Fruit fly (Drosophila melanogaster) whole organism, embryonic: ENCODE data around the gene cdi.

Experiments
- Abd-B ChIP-seq: fragments of 200-800 bp; sonication (Bioruptor generic); optimal IDR thresholded peaks from 2 replicates; lab custom pipeline; 2018; ENCODE audit warnings: missing biosample characterization, mild to moderate bottlenecking, missing genetic modification characterization, moderate library complexity
- Bdp1 ChIP-seq: fragments of 200-800 bp; sonication (Bioruptor generic); optimal IDR thresholded peaks from 3 replicates; lab custom pipeline; 2016; ENCODE audit warnings: missing biosample characterization, missing genetic modification characterization
- CG10147 ChIP-seq: fragments of 200-800 bp; sonication (Bioruptor generic); optimal IDR thresholded peaks from 2 replicates; lab custom pipeline; 2019; ENCODE audit warnings: missing biosample characterization, mild to moderate bottlenecking, missing genetic modification characterization, moderate library complexity
- CG12155 ChIP-seq: fragments of 200-800 bp; sonication (Bioruptor generic); optimal IDR thresholded peaks from 3 replicates; lab custom pipeline; 2016; ENCODE audit warnings: missing biosample characterization, missing genetic modification characterization
- CG13624 ChIP-seq: fragments of 200-800 bp; sonication (Bioruptor generic); optimal IDR thresholded peaks from 2 replicates; lab custom pipeline; 2016; ENCODE audit warnings: missing biosample characterization, missing genetic modification characterization
- CG15269 ChIP-seq: fragments of 200-800 bp; sonication (Bioruptor generic); optimal IDR thresholded peaks from 2 replicates; lab custom pipeline; 2018; ENCODE audit warnings: missing biosample characterization, mild to moderate bottlenecking, missing genetic modification characterization, moderate library complexity
- CG16813 ChIP-seq: fragments of 200-800 bp; sonication (Bioruptor generic); IDR thresholded peaks from 3 replicates; pipeline ENCODE4 v1.3.6; 2022; ENCODE audit warnings: missing biosample characterization, missing genetic modification characterization; ENCODE audit not compliant: partially characterized antibody
- CG16863 ChIP-seq: fragments of 200-800 bp; sonication (Bioruptor generic); optimal IDR thresholded peaks from 3 replicates; lab custom pipeline; 2016; ENCODE audit warnings: missing biosample characterization, missing genetic modification characterization
- CG17385 ChIP-seq: fragments of 200-800 bp; sonication (Bioruptor generic); optimal IDR thresholded peaks from 3 replicates; lab custom pipeline; 2018; ENCODE audit warnings: missing biosample characterization, mild to moderate bottlenecking, missing genetic modification characterization
- CG3065 ChIP-seq: fragments of 200-800 bp; sonication (Bioruptor generic); optimal IDR thresholded peaks from 2 replicates; lab custom pipeline; 2016; ENCODE audit warnings: missing biosample characterization, missing genetic modification characterization
- CG31441 ChIP-seq: fragments of 200-800 bp; sonication (Bioruptor generic); IDR thresholded peaks from 2 replicates; pipeline ENCODE4 v1.3.6; 2022; ENCODE audit warnings: missing biosample characterization, missing genetic modification characterization
- CG3163 ChIP-seq: fragments of 200-800 bp; sonication (Bioruptor generic); optimal IDR thresholded peaks from 3 replicates; lab custom pipeline; 2016; ENCODE audit warnings: missing biosample characterization, missing genetic modification characterization
- CG3407 ChIP-seq: fragments of 200-800 bp; sonication (Bioruptor generic); optimal IDR thresholded peaks from 2 replicates; lab custom pipeline; 2018; ENCODE audit warnings: missing biosample characterization, mild to moderate bottlenecking, missing genetic modification characterization
- CG8089 ChIP-seq: fragments of 200-800 bp; sonication (Bioruptor generic); optimal IDR thresholded peaks from 3 replicates; lab custom pipeline; 2016; ENCODE audit warnings: missing biosample characterization, missing genetic modification characterization
- CTCF ChIP-seq: fragments of 200-800 bp; sonication (Bioruptor generic); optimal IDR thresholded peaks from 2 replicates; lab custom pipeline; 2017; ENCODE audit warnings: missing biosample characterization, mild to moderate bottlenecking, missing genetic modification characterization, moderate library complexity
- Dek ChIP-seq: fragments of 200-800 bp; sonication (Bioruptor generic); optimal IDR thresholded peaks from 3 replicates; lab custom pipeline; 2019; ENCODE audit warnings: missing biosample characterization, mild to moderate bottlenecking, missing genetic modification characterization, moderate library complexity
- Eip74EF ChIP-seq, 2 experiments: fragments of 200-800 bp in 1 of 2; fragments of >200 bp in 1 of 2; sonication (Bioruptor generic) in 1 of 2; optimal IDR thresholded peaks; 2 replicates each; lab custom pipeline; 2017 to 2019; ENCODE audit warnings: missing biosample characterization in 2 of 2, missing genetic modification characterization in 2 of 2, mild to moderate bottlenecking in 1 of 2, moderate library complexity in 1 of 2
- Elba2 ChIP-seq: fragments of 200-800 bp; sonication (Bioruptor generic); optimal IDR thresholded peaks from 3 replicates; lab custom pipeline; 2016; ENCODE audit warnings: missing biosample characterization, missing genetic modification characterization
- Gsc ChIP-seq: fragments of 200-800 bp; sonication (Bioruptor generic); IDR thresholded peaks from 2 replicates; pipeline ENCODE4 v1.3.6; 2022; ENCODE audit warnings: missing biosample characterization, missing genetic modification characterization
- Gug ChIP-seq: fragments of 200-800 bp; sonication (Bioruptor generic); IDR thresholded peaks from 4 replicates; pipeline ENCODE4 v1.3.6; 2022; ENCODE audit warnings: missing biosample characterization, missing genetic modification characterization
- Hand ChIP-seq: fragments of 200-800 bp; sonication (Bioruptor generic); optimal IDR thresholded peaks from 2 replicates; lab custom pipeline; 2017; ENCODE audit warnings: mild to moderate bottlenecking, missing biosample characterization, missing genetic modification reagents, missing genetic modification characterization
- Mad ChIP-seq: fragments of 200-800 bp; sonication (Bioruptor generic); optimal IDR thresholded peaks from 2 replicates; lab custom pipeline; 2016; ENCODE audit warnings: missing biosample characterization, missing genetic modification characterization
- Optix ChIP-seq: fragments of 200-800 bp; sonication (Bioruptor generic); IDR thresholded peaks from 3 replicates; pipeline ENCODE4 v1.3.6; 2022; ENCODE audit warnings: missing biosample characterization, missing genetic modification characterization
- Pdp1 ChIP-seq, 2 experiments: fragments of 200-800 bp; sonication (Bioruptor generic); optimal IDR thresholded peaks; 3 replicates each; lab custom pipeline; 2016; ENCODE audit warnings: missing biosample characterization in 2 of 2, missing genetic modification characterization in 2 of 2, mild to moderate bottlenecking in 1 of 2, moderate library complexity in 1 of 2
- Sox100B ChIP-seq: fragments of 200-800 bp; sonication (Bioruptor generic); optimal IDR thresholded peaks from 3 replicates; lab custom pipeline; 2018; ENCODE audit warnings: missing biosample characterization, mild to moderate bottlenecking, missing genetic modification characterization
- Spps ChIP-seq: fragments of 200-800 bp; sonication (Bioruptor generic); optimal IDR thresholded peaks from 2 replicates; lab custom pipeline; 2018; ENCODE audit warnings: missing biosample characterization, mild to moderate bottlenecking, missing genetic modification characterization
- Ssrp ChIP-seq: fragments of 200-800 bp; sonication (Bioruptor generic); optimal IDR thresholded peaks from 2 replicates; lab custom pipeline; 2018; ENCODE audit warnings: missing biosample characterization, mild to moderate bottlenecking, missing genetic modification characterization, moderate library complexity
- TFAM ChIP-seq: fragments of 200-800 bp; sonication (Bioruptor generic); optimal IDR thresholded peaks from 2 replicates; lab custom pipeline; 2017; ENCODE audit warnings: missing biosample characterization, missing genetic modification characterization, inconsistent platforms
- ab ChIP-seq: fragments of 200-800 bp; sonication (Bioruptor generic); optimal IDR thresholded peaks from 2 replicates; lab custom pipeline; 2016; ENCODE audit warnings: missing biosample characterization, missing genetic modification characterization
- bsh ChIP-seq, 2 experiments: fragments of 200-800 bp; sonication (Bioruptor generic); optimal IDR thresholded peaks; 2 replicates each; lab custom pipeline; 2017 to 2018; ENCODE audit warnings: mild to moderate bottlenecking in 2 of 2, missing biosample characterization in 2 of 2, missing genetic modification characterization in 2 of 2, moderate library complexity in 1 of 2
- caup ChIP-seq: fragments of 200-800 bp; sonication (Bioruptor generic); optimal IDR thresholded peaks from 3 replicates; lab custom pipeline; 2017; ENCODE audit warnings: missing biosample characterization, mild to moderate bottlenecking, missing genetic modification characterization, moderate library complexity; ENCODE audit not compliant: severe bottlenecking
- chinmo ChIP-seq: fragments of 200-800 bp; sonication (Bioruptor generic); IDR thresholded peaks from 4 replicates; pipeline ENCODE4 v1.3.6; 2022; ENCODE audit warnings: missing biosample characterization, missing genetic modification characterization; ENCODE audit not compliant: partially characterized antibody
- disco-r ChIP-seq: fragments of 200-800 bp; sonication (Bioruptor generic); optimal IDR thresholded peaks from 2 replicates; lab custom pipeline; 2016; ENCODE audit warnings: missing biosample characterization, missing genetic modification characterization
- dmrt11E ChIP-seq: fragments of 200-800 bp; sonication (Bioruptor generic); optimal IDR thresholded peaks from 3 replicates; lab custom pipeline; 2018; ENCODE audit warnings: missing biosample characterization, mild to moderate bottlenecking, missing genetic modification characterization, moderate library complexity
- ems ChIP-seq: fragments of 200-800 bp; sonication (Bioruptor generic); optimal IDR thresholded peaks from 3 replicates; lab custom pipeline; 2016; ENCODE audit warnings: missing biosample characterization, missing genetic modification characterization
- exex ChIP-seq: fragments of 200-800 bp; sonication (Bioruptor generic); optimal IDR thresholded peaks from 4 replicates; lab custom pipeline; 2018; ENCODE audit warnings: missing biosample characterization, mild to moderate bottlenecking, missing genetic modification characterization, moderate library complexity
- fd64A ChIP-seq: fragments of 200-800 bp; sonication (Bioruptor generic); optimal IDR thresholded peaks from 3 replicates; lab custom pipeline; 2018; ENCODE audit warnings: missing biosample characterization, mild to moderate bottlenecking, missing genetic modification characterization
- fu2 ChIP-seq: fragments of 200-800 bp; sonication (Bioruptor generic); optimal IDR thresholded peaks from 2 replicates; lab custom pipeline; 2016; ENCODE audit warnings: missing biosample characterization, missing genetic modification characterization
- gem ChIP-seq: fragments of 200-800 bp; sonication (Bioruptor generic); optimal IDR thresholded peaks from 2 replicates; lab custom pipeline; 2019; ENCODE audit warnings: missing biosample characterization, mild to moderate bottlenecking, missing genetic modification characterization, moderate library complexity
- grn ChIP-seq: fragments of 200-800 bp; sonication (Bioruptor generic); optimal IDR thresholded peaks from 3 replicates; lab custom pipeline; 2017; ENCODE audit warnings: missing biosample characterization, missing genetic modification characterization
- gsb ChIP-seq: fragments of 200-800 bp; sonication (Bioruptor generic); IDR thresholded peaks from 2 replicates; pipeline ENCODE4 v1.3.6; 2022; ENCODE audit warnings: missing biosample characterization, missing genetic modification characterization
- jigr1 ChIP-seq: fragments of 200-800 bp; sonication (Bioruptor generic); IDR thresholded peaks from 3 replicates; pipeline ENCODE4 v1.3.6; 2022; ENCODE audit warnings: missing biosample characterization, missing genetic modification characterization
- kay ChIP-seq: fragments of 200-800 bp; sonication (Bioruptor generic); optimal IDR thresholded peaks from 2 replicates; lab custom pipeline; 2016; ENCODE audit warnings: missing biosample characterization, missing genetic modification characterization
- ken ChIP-seq: fragments of 200-800 bp; sonication (Bioruptor generic); IDR thresholded peaks from 3 replicates; pipeline ENCODE4 v1.3.6; 2022; ENCODE audit warnings: missing biosample characterization, missing genetic modification characterization
- otp ChIP-seq: fragments of 200-800 bp; sonication (Bioruptor generic); IDR thresholded peaks from 3 replicates; pipeline ENCODE4, ENCODE4 v1.3.6; 2022; ENCODE audit warnings: missing biosample characterization, missing genetic modification characterization
- ssp ChIP-seq: fragments of 200-800 bp; sonication (Bioruptor generic); IDR thresholded peaks from 2 replicates; pipeline ENCODE4 v1.3.6; 2022; ENCODE audit warnings: missing biosample characterization, missing genetic modification characterization
- sug ChIP-seq: fragments of 200-800 bp; optimal IDR thresholded peaks from 2 replicates; lab custom pipeline; 2019; ENCODE audit warnings: missing biosample characterization, mild to moderate bottlenecking, missing genetic modification characterization, moderate library complexity
- tll ChIP-seq, 2 experiments: fragments of 200-800 bp in 1 of 2; fragments of >200 bp in 1 of 2; sonication (Bioruptor generic) in 1 of 2; optimal IDR thresholded peaks; 2 replicates each; lab custom pipeline; 2017 to 2019; ENCODE audit warnings: missing biosample characterization in 2 of 2, missing genetic modification characterization in 2 of 2, mild to moderate bottlenecking in 1 of 2, moderate library complexity in 1 of 2
- toy ChIP-seq: fragments of 200-800 bp; sonication (Bioruptor generic); IDR thresholded peaks from 2 replicates; pipeline ENCODE4 v1.3.6; 2022; ENCODE audit warnings: missing biosample characterization, missing genetic modification characterization
- trem ChIP-seq: fragments of 200-800 bp; optimal IDR thresholded peaks from 3 replicates; lab custom pipeline; 2019; ENCODE audit warnings: missing biosample characterization, mild to moderate bottlenecking, missing genetic modification characterization, moderate library complexity
- unc-4 ChIP-seq: fragments of 200-800 bp; sonication (Bioruptor generic); IDR thresholded peaks from 2 replicates; pipeline ENCODE4 v1.3.6; 2022; ENCODE audit warnings: missing biosample characterization, missing genetic modification characterization; ENCODE audit not compliant: partially characterized antibody

The cdi gene

DNA sequence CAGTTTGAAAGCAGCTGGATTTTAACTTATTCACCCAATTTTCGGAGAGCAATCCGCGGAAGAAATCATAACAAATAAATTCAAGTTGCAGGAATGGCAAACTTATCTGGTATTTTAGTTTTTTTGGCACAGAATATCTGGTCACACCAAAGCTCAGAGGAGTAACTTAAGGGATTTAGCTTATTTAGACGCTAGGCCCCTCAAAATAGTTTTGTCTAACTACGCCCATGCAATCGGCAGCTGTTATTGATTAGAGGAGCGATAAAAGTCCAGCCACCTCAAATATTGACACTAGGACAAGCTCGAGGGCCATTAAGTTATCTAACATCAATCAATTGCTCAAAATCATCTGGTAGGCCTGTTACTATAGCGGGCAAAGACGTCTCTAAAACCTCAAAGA is 65.3 kb downstream of the cdi start, which contains the start of the genes GatA and P5cr (continued):
- TF ChIP-seq fd64A (GFP tag; lab: Kevin White, UChicago): no peak
- TF ChIP-seq CTCF: peak; percentile 6
- TF ChIP-seq CG15269 (tag; lab: Kevin White, UChicago): peak; percentile 87
- TF ChIP-seq CG3407: peak; percentile 10
- TF ChIP-seq grn (GFP tag; lab: Kevin White, UChicago): peak; percentile 74
- no peak for TF ChIP-seq Sox100B (GFP tag; lab: Kevin White, UChicago)
- TF ChIP-seq unc-4: no peak
- TF ChIP-seq Dek (tag; lab: Kevin White, UChicago): peak; percentile 84
- peak; percentile 78 for TF ChIP-seq Mad (GFP tag; lab: Kevin White, UChicago)
- TF ChIP-seq trem (tag; lab: Kevin White, UChicago): no peak
- peak; percentile 44 for TF ChIP-seq ssp
- TF ChIP-seq Gug (GFP tag; lab: Robert Waterston, UW): peak; percentile 96
- peak; percentile 68; the same call in 2 of the 3 replicates for TF ChIP-seq Optix
- no peak for TF ChIP-seq jigr1 (GFP tag; lab: Robert Waterston, UW)
- peak; percentile 41; the same call in 1 of the 2 replicates for TF ChIP-seq CG31441 (GFP tag; lab: Robert Waterston, UW)
- TF ChIP-seq gem (tag; lab: Kevin White, UChicago): peak; percentile 82
- TF ChIP-seq TFAM (GFP tag; lab: Kevin White, UChicago): no peak
- TF ChIP-seq CG8089 (GFP tag; lab: Kevin White, UChicago): peak; percentile 64
- peak; percentile 33 for TF ChIP-seq CG3065
- TF ChIP-seq bsh (GFP tag; optimal IDR thresholded peaks at IDR 0.05; lab: Kevin White, UChicago): peak; percentile 51 to 69
- peak; percentile 91 for TF ChIP-seq CG13624 (GFP tag; lab: Kevin White, UChicago)
- no peak; the same call in 1 of the 2 replicates for TF ChIP-seq toy
- peak; percentile 21 for TF ChIP-seq Ssrp (tag; lab: Kevin White, UChicago)
- TF ChIP-seq chinmo (GFP tag; lab: Robert Waterston, UW): no peak
- TF ChIP-seq CG10147 (GFP tag; lab: Kevin White, UChicago): peak; percentile 62
- no peak for TF ChIP-seq Gsc (GFP tag; lab: Robert Waterston, UW)
- no peak for TF ChIP-seq dmrt11E (tag; lab: Kevin White, UChicago)
- peak; percentile 83 for TF ChIP-seq CG12155 (GFP tag; lab: Kevin White, UChicago)
- TF ChIP-seq otp (GFP tag; lab: Robert Waterston, UW): peak; percentile 86
- TF ChIP-seq CG17385 (GFP tag; lab: Kevin White, UChicago): peak; percentile 72
- TF ChIP-seq ab (GFP tag; lab: Kevin White, UChicago): peak; percentile 38
- no peak for TF ChIP-seq tll (GFP tag; optimal IDR thresholded peaks at IDR 0.05; lab: Kevin White, UChicago)
- TF ChIP-seq Pdp1 (GFP tag; optimal IDR thresholded peaks at IDR 0.05; lab: Kevin White, UChicago): peak; percentile 85 to 86
- no peak for TF ChIP-seq Spps (tag; lab: Kevin White, UChicago)
- peak; percentile 92 for TF ChIP-seq fu2 (GFP tag; lab: Kevin White, UChicago)
- no peak for TF ChIP-seq Elba2
- peak; percentile 84 for TF ChIP-seq ems
- no peak for TF ChIP-seq CG16813 (GFP tag; lab: Robert Waterston, UW)
- peak; percentile 80 for TF ChIP-seq gsb (GFP tag; lab: Robert Waterston, UW)
- no peak for TF ChIP-seq Eip74EF (GFP tag; optimal IDR thresholded peaks at IDR 0.05; lab: Kevin White, UChicago)
- peak; percentile 45 for TF ChIP-seq Bdp1 (GFP tag; lab: Kevin White, UChicago)
- peak; percentile 63 for TF ChIP-seq Hand (GFP tag; lab: Kevin White, UChicago)
- peak; percentile 50 for TF ChIP-seq Abd-B
- peak; percentile 86 for TF ChIP-seq ken (GFP tag; lab: Robert Waterston, UW)
- peak; percentile 78 for TF ChIP-seq CG16863
- TF ChIP-seq caup: peak; percentile 78
- peak; percentile 66 for TF ChIP-seq CG3163 (GFP tag; lab: Kevin White, UChicago)
- peak; percentile 75 for TF ChIP-seq exex (tag; lab: Kevin White, UChicago)
- no peak for TF ChIP-seq disco-r (GFP tag; lab: Kevin White, UChicago)
- peak; percentile 62 for TF ChIP-seq kay (GFP tag; lab: Kevin White, UChicago)
- TF ChIP-seq sug (tag; lab: Kevin White, UChicago): peak; percentile 82
